Worm (Caenorhabditis elegans): ENCODE data around the gene K07F5.17.

DNA sequence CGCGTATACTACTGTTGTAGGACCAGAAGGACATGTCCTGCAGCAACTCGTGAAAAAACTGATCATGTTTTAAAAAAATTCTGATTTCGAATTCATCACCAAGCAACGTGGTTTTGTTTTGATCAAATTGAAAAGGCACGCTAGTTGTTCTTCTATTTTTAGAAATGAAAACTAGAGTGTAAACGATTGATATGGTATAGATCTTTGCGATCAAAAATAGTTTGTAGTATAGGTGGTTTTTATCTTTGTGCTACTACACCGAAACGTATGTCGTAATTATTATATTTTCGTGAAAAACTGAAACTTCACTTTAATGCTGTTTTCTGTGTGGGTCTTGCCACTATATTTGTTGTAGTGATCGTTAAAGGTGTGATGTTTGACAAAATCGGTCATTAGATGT, 24.7 kb downstream of the K07F5.17 start:
- TF ChIP-seq ceh-82 (tag; optimal IDR thresholded peaks at IDR 0.05): no peak
- TF ChIP-seq R02D3.7 (tag; optimal IDR thresholded peaks at IDR 0.05): no peak
- no peak for TF ChIP-seq nhr-76 (tag; optimal IDR thresholded peaks at IDR 0.05)
- no peak for TF ChIP-seq elt-1 (tag; optimal IDR thresholded peaks at IDR 0.05)
- no peak for TF ChIP-seq pha-4 (tag; optimal IDR thresholded peaks at IDR 0.05)
- no peak for TF ChIP-seq unc-39 (tag; optimal IDR thresholded peaks at IDR 0.05)
